Fruit fly (Drosophila melanogaster): ENCODE data around the gene CG9686.

- TF ChIP-seq Pif1B (GFP tag; optimal IDR thresholded peaks at IDR 0.05) = no peak
- no peak for TF ChIP-seq CG34367 (tag; optimal IDR thresholded peaks at IDR 0.05)
These were observed 8.0 kb upstream of the CG9686 start, which contains the start of gene CG45061 for dm6 chrX:9871632-9872031.
